Worm (Caenorhabditis elegans) whole organism, L3 larva: ENCODE measurements around the gene T13C5.7.

ENCODE experiments used
- aly-2 ChIP-seq: fragments of 150-350 bp; optimal IDR thresholded peaks from 2 replicates; lab custom pipeline; 2014; ENCODE audit warnings: missing biosample characterization, missing genetic modification characterization
- ama-1 ChIP-seq: fragments of 150-350 bp; optimal IDR thresholded peaks from 2 replicates; lab custom pipeline; 2018
- ceh-28 ChIP-seq: fragments of 150-350 bp; optimal IDR thresholded peaks from 2 replicates; lab custom pipeline; 2014; ENCODE audit warnings: missing biosample characterization, missing genetic modification reagents, missing genetic modification characterization
- daf-12 ChIP-seq: fragments of 150-350 bp; optimal IDR thresholded peaks from 2 replicates; lab custom pipeline; 2014; ENCODE audit warnings: missing biosample characterization, missing genetic modification reagents, missing genetic modification characterization
- egl-5 ChIP-seq: fragments of 150-350 bp; optimal IDR thresholded peaks from 2 replicates; lab custom pipeline; 2017; ENCODE audit warnings: missing biosample characterization, missing genetic modification reagents, missing genetic modification characterization, inconsistent platforms
- elt-2 ChIP-seq: sonication (generic microtip); optimal IDR thresholded peaks from 2 replicates; lab custom pipeline; 2016; ENCODE audit warnings: missing genetic modification reagents, mild to moderate bottlenecking, missing genetic modification characterization, missing compliant biosample characterization
- elt-3 ChIP-seq, 3 experiments: fragments of 150-350 bp in 1 of 3; sonication (generic microtip) in 2 of 3; optimal IDR thresholded peaks; 2 replicates in 2 of 3; 4 replicates in 1 of 3; lab custom pipeline; 2014 to 2017; ENCODE audit warnings: missing biosample characterization in 3 of 3, missing genetic modification characterization in 3 of 3
- fkh-2 ChIP-seq: fragments of 150-350 bp; optimal IDR thresholded peaks from 2 replicates; lab custom pipeline; 2014; ENCODE audit warnings: missing biosample characterization, missing genetic modification reagents, missing genetic modification characterization
- fos-1 ChIP-seq: fragments of 150-350 bp; optimal IDR thresholded peaks from 2 replicates; lab custom pipeline; 2014; ENCODE audit warnings: missing biosample characterization, missing genetic modification characterization
- hmg-11 ChIP-seq: sonication (generic microtip); optimal IDR thresholded peaks from 2 replicates; lab custom pipeline; 2016; ENCODE audit warnings: missing genetic modification characterization, missing compliant biosample characterization
- lin-39 ChIP-seq: fragments of 150-350 bp; optimal IDR thresholded peaks from 2 replicates; lab custom pipeline; 2018; ENCODE audit warnings: missing biosample characterization, missing genetic modification reagents, missing genetic modification characterization
- lsy-12 ChIP-seq: sonication (generic microtip); optimal IDR thresholded peaks from 2 replicates; lab custom pipeline; 2016; ENCODE audit warnings: mild to moderate bottlenecking, missing genetic modification characterization, missing compliant biosample characterization
- mml-1 ChIP-seq: fragments of 150-350 bp; sonication (generic microtip); optimal IDR thresholded peaks from 3 replicates; lab custom pipeline; 2014; ENCODE audit warnings: missing biosample characterization, missing genetic modification characterization
- nfya-1 ChIP-seq: sonication (generic microtip); optimal IDR thresholded peaks from 2 replicates; lab custom pipeline; 2017; ENCODE audit warnings: missing genetic modification characterization, mild to moderate bottlenecking, missing compliant biosample characterization, antibody characterized with exemption, moderate library complexity; ENCODE audit not compliant: insufficient read depth
- nhr-11 ChIP-seq: fragments of 150-350 bp; optimal IDR thresholded peaks from 2 replicates; lab custom pipeline; 2014; ENCODE audit warnings: missing biosample characterization, missing genetic modification characterization
- nhr-12 ChIP-seq: fragments of 150-350 bp; optimal IDR thresholded peaks from 2 replicates; lab custom pipeline; 2014; ENCODE audit warnings: missing biosample characterization, missing genetic modification characterization
- nhr-23 ChIP-seq: fragments of 150-350 bp; optimal IDR thresholded peaks from 2 replicates; lab custom pipeline; 2014; ENCODE audit warnings: missing biosample characterization, missing genetic modification reagents, missing genetic modification characterization
- nhr-237 ChIP-seq: fragments of 150-350 bp; optimal IDR thresholded peaks from 2 replicates; lab custom pipeline; 2014; ENCODE audit warnings: missing biosample characterization, missing genetic modification characterization
- nhr-25 ChIP-seq: sonication (generic microtip); optimal IDR thresholded peaks from 2 replicates; lab custom pipeline; 2017; ENCODE audit warnings: missing biosample characterization, missing genetic modification characterization
- nhr-28 ChIP-seq: fragments of 150-350 bp; optimal IDR thresholded peaks from 2 replicates; lab custom pipeline; 2014; ENCODE audit warnings: missing biosample characterization, missing genetic modification characterization
- nhr-67 ChIP-seq: fragments of 150-350 bp; optimal IDR thresholded peaks from 2 replicates; lab custom pipeline; 2014; ENCODE audit warnings: missing biosample characterization, missing genetic modification characterization
- pha-4 ChIP-seq: fragments of 150-350 bp; optimal IDR thresholded peaks from 2 replicates; lab custom pipeline; 2014; ENCODE audit warnings: missing biosample characterization, missing genetic modification reagents, missing genetic modification characterization
- pqm-1 ChIP-seq: fragments of 150-350 bp; optimal IDR thresholded peaks from 2 replicates; lab custom pipeline; 2017; ENCODE audit warnings: missing biosample characterization, missing genetic modification characterization, inconsistent platforms
- sea-2 ChIP-seq: fragments of 150-350 bp; sonication (generic microtip); optimal IDR thresholded peaks from 4 replicates; lab custom pipeline; 2014; ENCODE audit warnings: missing biosample characterization, missing genetic modification reagents, missing genetic modification characterization
- tbx-2 ChIP-seq: sonication (generic microtip); optimal IDR thresholded peaks from 2 replicates; lab custom pipeline; 2016; ENCODE audit warnings: mild to moderate bottlenecking, missing genetic modification characterization, missing compliant biosample characterization
- unc-39 ChIP-seq: sonication (generic microtip); optimal IDR thresholded peaks from 4 replicates; lab custom pipeline; 2017; ENCODE audit warnings: missing biosample characterization, missing genetic modification characterization
- unc-62 ChIP-seq: fragments of 150-350 bp; sonication (generic microtip); optimal IDR thresholded peaks from 4 replicates; lab custom pipeline; 2014; ENCODE audit warnings: missing biosample characterization, missing genetic modification reagents, missing genetic modification characterization
- ztf-11 ChIP-seq: fragments of 150-350 bp; optimal IDR thresholded peaks from 2 replicates; lab custom pipeline; 2014; ENCODE audit warnings: missing biosample characterization, missing genetic modification characterization

Gene T13C5.7

ce11 chrX:6180293-6180692 lies at the start of gene T13C5.7:
T13C5.7 (plus strand) TSS chrX:6180593.
- TF ChIP-seq pqm-1 (tag; lab: Kevin White, UChicago): no peak
- peak; percentile 11 for TF ChIP-seq nhr-23 (tag; lab: Kevin White, UChicago)
- TF ChIP-seq, all 47 proteins: peak for 1

ce11 chrX:6134423-6134822 lies 46.0 kb upstream of the T13C5.7 start:
- TF ChIP-seq hmg-11 (peak; percentile 55), nhr-237 (no peak), tbx-2 (tag; lab: Kevin White, UChicago) (peak; percentile 30), ztf-11 (tag; lab: Kevin White, UChicago) (no peak), unc-62 (GFP tag; lab: Kevin White, UChicago) (peak; percentile 43), nfya-1 (peak; percentile 47)

- no peak for TF ChIP-seq pha-4 (tag; lab: Kevin White, UChicago)
- no peak for TF ChIP-seq fos-1 (tag; lab: Kevin White, UChicago)
- no peak for TF ChIP-seq nhr-11
- TF ChIP-seq egl-5 (tag; lab: Kevin White, UChicago): no peak
- TF ChIP-seq lsy-12 (tag; lab: Kevin White, UChicago): no peak
- TF ChIP-seq sea-2 (GFP tag; lab: Kevin White, UChicago): no peak
- no peak for TF ChIP-seq tbx-2 (tag; lab: Kevin White, UChicago)
- TF ChIP-seq ztf-11 (tag; lab: Kevin White, UChicago): no peak
- no peak for TF ChIP-seq ama-1
- TF ChIP-seq nhr-28 (tag; lab: Kevin White, UChicago): no peak
- TF ChIP-seq nhr-67: no peak
Observed at ce11 chrX:6138243-6138642, 42.1 kb upstream of the T13C5.7 start, which contains the start of gene Y72A10A.1. Y72A10A.1 (minus strand) TSS chrX:6138343.

- TF ChIP-seq ceh-28 (tag; lab: Kevin White, UChicago) (no peak), lin-39 (tag; lab: Kevin White, UChicago) (peak; percentile 63)
Observed at ce11 chrX:6145921-6146320, 34.5 kb upstream of the T13C5.7 start.

ce11 chrX:6150449-6150848 lies 29.9 kb upstream of the T13C5.7 start, which contains the start of gene tag-275:
tag-275 (minus strand) TSS chrX:6150549.
- TF ChIP-seq mml-1 (tag; lab: Kevin White, UChicago): no peak
- no peak for TF ChIP-seq nhr-28 (tag; lab: Kevin White, UChicago)
- TF ChIP-seq unc-39 (tag; lab: Kevin White, UChicago): no peak
- TF ChIP-seq tbx-2 (tag; lab: Kevin White, UChicago): no peak
- TF ChIP-seq, all 47 proteins: peak for 0

ce11 chrX:6150949-6151519 lies 29.4 kb upstream of the T13C5.7 start:
- no peak for TF ChIP-seq fos-1 (tag; lab: Kevin White, UChicago)
- TF ChIP-seq nhr-23 (tag; lab: Kevin White, UChicago): no peak
- TF ChIP-seq nhr-28 (tag; lab: Kevin White, UChicago): no peak
- no peak for TF ChIP-seq daf-12 (tag; lab: Kevin White, UChicago)
- no peak for TF ChIP-seq sea-2 (GFP tag; lab: Kevin White, UChicago)
- TF ChIP-seq nhr-12: no peak
- no peak for TF ChIP-seq nhr-25
- no peak for TF ChIP-seq elt-3 (tag; optimal IDR thresholded peaks at IDR 0.05; lab: Kevin White, UChicago)
- TF ChIP-seq hmg-11: no peak

- TF ChIP-seq pha-4 (tag; lab: Kevin White, UChicago) (no peak), unc-62 (GFP tag; lab: Kevin White, UChicago) (no peak), lin-39 (tag; lab: Kevin White, UChicago) (peak; percentile 55)
Observed at ce11 chrX:6155436-6155835, 25.0 kb upstream of the T13C5.7 start.

ce11 chrX:6157411-6157916 lies 22.9 kb upstream of the T13C5.7 start:
- TF ChIP-seq fkh-2 (tag; lab: Kevin White, UChicago): no peak
- peak; percentile 24 for TF ChIP-seq pqm-1 (tag; lab: Kevin White, UChicago)
- TF ChIP-seq elt-2 (tag; lab: Kevin White, UChicago): peak; percentile 52
- TF ChIP-seq hmg-11: no peak
- TF ChIP-seq aly-2 (tag; lab: Kevin White, UChicago): no peak
